Worm (Caenorhabditis elegans): ENCODE data around the gene Y69A2AL.2.

ce11 chrIV:2434366-2434765 lies 47.7 kb upstream of the Y69A2AL.2 start:
- no peak for TF ChIP-seq nhr-10 (tag; optimal IDR thresholded peaks at IDR 0.05)
- TF ChIP-seq unc-55 (GFP tag; optimal IDR thresholded peaks at IDR 0.05): no peak
- TF ChIP-seq ama-1 (optimal IDR thresholded peaks at IDR 0.05): no peak
- TF ChIP-seq ceh-16 (tag; optimal IDR thresholded peaks at IDR 0.05): no peak
- TF ChIP-seq nhr-11 (tag; optimal IDR thresholded peaks at IDR 0.05): no peak
- no peak for TF ChIP-seq lin-39 (tag; optimal IDR thresholded peaks at IDR 0.05)
- TF ChIP-seq skn-1 (tag; optimal IDR thresholded peaks at IDR 0.05): no peak
- TF ChIP-seq mdl-1 (tag; optimal IDR thresholded peaks at IDR 0.05): no peak
- TF ChIP-seq nhr-12 (tag; optimal IDR thresholded peaks at IDR 0.05): no peak
- no peak for TF ChIP-seq fos-1 (tag; optimal IDR thresholded peaks at IDR 0.05)
- TF ChIP-seq egl-27 (tag; optimal IDR thresholded peaks at IDR 0.05): no peak
- no peak for TF ChIP-seq unc-62 (GFP tag; optimal IDR thresholded peaks at IDR 0.05)
